Worm (Caenorhabditis elegans) whole organism, midembryonic: Measurements from ENCODE around the gene ncs-3.

Source experiments
- T22C8.4 ChIP-seq: fragments of 200-800 bp; sonication (Bioruptor generic); IDR thresholded peaks from 2 replicates; pipeline ENCODE4 v1.3.6; 2022; ENCODE audit warnings: missing genetic modification characterization, missing compliant biosample characterization
- cog-1 ChIP-seq: sonication (generic microtip); optimal IDR thresholded peaks from 2 replicates; lab custom pipeline; 2016; ENCODE audit warnings: missing genetic modification characterization, missing compliant biosample characterization
- flt-1 ChIP-seq: fragments of 200-800 bp; sonication (Bioruptor generic); IDR thresholded peaks from 2 replicates; pipeline ENCODE4 v1.3.6; 2022; ENCODE audit warnings: missing genetic modification characterization, missing compliant biosample characterization
- med-1 ChIP-seq: sonication (generic microtip); optimal IDR thresholded peaks from 2 replicates; lab custom pipeline; 2017; ENCODE audit warnings: missing genetic modification characterization, mild to moderate bottlenecking, missing compliant biosample characterization, antibody characterized with exemption, missing genetic modification reagents; ENCODE audit not compliant: insufficient read depth
- ref-1 ChIP-seq: fragments of 200-800 bp; sonication (Bioruptor generic); conservative IDR thresholded peaks from 2 replicates; pipeline ENCODE4 v1.3.6; 2022; ENCODE audit warnings: missing genetic modification reagents, missing genetic modification characterization, missing compliant biosample characterization

ce11 chrX:1089676-1090075, 35.8 kb downstream of the ncs-3 start:
- no peak for TF ChIP-seq cog-1 (tag; lab: Kevin White, UChicago)
- TF ChIP-seq T22C8.4 (GFP tag; lab: Robert Waterston, UW), result no peak
- no peak for TF ChIP-seq ref-1 (GFP tag; lab: Robert Waterston, UW)
- no peak for TF ChIP-seq med-1 (GFP tag; lab: Kevin White, UChicago)
- TF ChIP-seq flt-1, result no peak
